Fruit fly (Drosophila melanogaster): Measurements from ENCODE around the gene CG34428.

The CG34428 gene

DNA sequence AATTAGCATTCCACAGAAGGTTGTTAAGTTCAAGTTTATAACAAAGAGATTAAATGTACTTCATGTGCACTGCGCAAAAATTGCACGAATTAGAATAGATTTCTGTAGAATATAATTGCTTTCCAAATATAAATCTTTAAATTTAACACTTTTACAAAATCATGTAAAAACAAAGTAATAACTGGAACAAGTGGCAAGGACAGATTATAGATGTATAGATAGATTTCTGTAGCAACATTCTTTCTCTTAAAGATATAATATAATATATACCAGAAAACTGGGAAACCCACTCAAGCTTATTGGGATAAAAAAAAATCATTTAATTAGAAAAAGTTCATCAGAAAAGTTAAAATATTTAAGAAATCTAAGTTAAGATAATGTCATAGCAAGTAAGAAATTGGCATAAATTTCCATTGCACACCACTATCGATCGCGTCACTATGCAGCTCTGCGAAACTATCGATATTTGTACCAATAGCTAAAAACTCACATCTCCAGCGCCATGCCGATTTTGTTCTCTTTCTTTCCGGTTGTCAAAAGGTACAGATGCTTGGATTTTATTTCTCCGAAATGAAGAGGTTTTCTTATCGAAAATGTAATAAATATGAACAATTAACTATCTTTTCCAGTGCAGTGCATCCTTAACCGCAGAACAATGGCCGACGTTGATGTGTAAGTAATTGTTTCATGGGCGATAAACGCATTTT, 38.6 kb upstream of the CG34428 start, which contains the start of gene RpS12 (continued):
- TF ChIP-seq onecut (GFP tag; IDR thresholded peaks at IDR 0.05) = peak; percentile 83
- TF ChIP-seq unpg (GFP tag; optimal IDR thresholded peaks at IDR 0.05) = peak; percentile 65
- peak; percentile 59 for TF ChIP-seq gsb-n (tag; optimal IDR thresholded peaks at IDR 0.05)
- peak; percentile 89 for TF ChIP-seq B-H2 (GFP tag; optimal IDR thresholded peaks at IDR 0.05)
- peak; percentile 38; the same call in 1 of the 2 replicates for TF ChIP-seq E2f2 (GFP tag; IDR thresholded peaks at IDR 0.05)
- TF ChIP-seq CG8388 (GFP tag; optimal IDR thresholded peaks at IDR 0.05) = peak; percentile 33
- peak; percentile 62; the same call in 2 of the 3 replicates for TF ChIP-seq so (GFP tag; IDR thresholded peaks at IDR 0.05)
- peak; percentile 4 for TF ChIP-seq btn (GFP tag; optimal IDR thresholded peaks at IDR 0.05)
- peak; percentile 79 for TF ChIP-seq CG10209 (GFP tag; optimal IDR thresholded peaks at IDR 0.05)
- peak; percentile 20; the same call in 1 of the 2 replicates for TF ChIP-seq dati (GFP tag; IDR thresholded peaks at IDR 0.05)
- TF ChIP-seq CG17328 (GFP tag; IDR thresholded peaks at IDR 0.05) = peak; percentile 83
- peak; percentile 88 for TF ChIP-seq CG9876 (GFP tag; optimal IDR thresholded peaks at IDR 0.05)
- TF ChIP-seq CG18599 (GFP tag; optimal IDR thresholded peaks at IDR 0.05) = peak; percentile 78
- peak; percentile 49 for TF ChIP-seq luna (GFP tag; optimal IDR thresholded peaks at IDR 0.05)
- TF ChIP-seq CG9817 (tag; optimal IDR thresholded peaks at IDR 0.05) = peak; percentile 73
- TF ChIP-seq CG2889 (GFP tag; IDR thresholded peaks at IDR 0.05) = 0 out of 3 replicates have a peak, but pooled peaks have one; percentile 39
- TF ChIP-seq CG7745 (tag; optimal IDR thresholded peaks at IDR 0.05) = peak; percentile 51
- TF ChIP-seq unc-4 (GFP tag; IDR thresholded peaks at IDR 0.05; ENCODE audit: partially characterized antibody) = peak; percentile 65
- TF ChIP-seq CoRest (tag; optimal IDR thresholded peaks at IDR 0.05) = peak; percentile 71
- TF ChIP-seq ci (GFP tag; IDR thresholded peaks at IDR 0.05) = peak; percentile 95
- TF ChIP-seq Nf-YC (tag; optimal IDR thresholded peaks at IDR 0.05) = peak; percentile 38
- peak; percentile 47 for TF ChIP-seq CG9437 (GFP tag; optimal IDR thresholded peaks at IDR 0.05)
- TF ChIP-seq BEAF-32 (GFP tag; optimal IDR thresholded peaks at IDR 0.05) = peak; percentile 86
- no peak for TF ChIP-seq Sin3A (optimal IDR thresholded peaks at IDR 0.05)
- TF ChIP-seq CG10543 (GFP tag; optimal IDR thresholded peaks at IDR 0.05) = peak; percentile 63
- peak; percentile 55 for TF ChIP-seq Mad (GFP tag; optimal IDR thresholded peaks at IDR 0.05)
- TF ChIP-seq Spps (tag; optimal IDR thresholded peaks at IDR 0.05) = no peak
- TF ChIP-seq CG11723 (GFP tag; optimal IDR thresholded peaks at IDR 0.05) = peak; percentile 71
- TF ChIP-seq caup (GFP tag; optimal IDR thresholded peaks at IDR 0.05; ENCODE audit: severe bottlenecking) = peak; percentile 93
- peak; percentile 84 for TF ChIP-seq schlank (tag; optimal IDR thresholded peaks at IDR 0.05)
- TF ChIP-seq CG10431 (GFP tag; optimal IDR thresholded peaks at IDR 0.05) = peak; percentile 75
- TF ChIP-seq tin (GFP tag; optimal IDR thresholded peaks at IDR 0.05) = peak; percentile 76
- peak; percentile 83 for TF ChIP-seq gcm2 (GFP tag; optimal IDR thresholded peaks at IDR 0.05)
- TF ChIP-seq Xbp1 (GFP tag; optimal IDR thresholded peaks at IDR 0.05) = peak; percentile 79
- peak; percentile 37 for TF ChIP-seq Hey (tag; optimal IDR thresholded peaks at IDR 0.05)
- TF ChIP-seq CG9609 (GFP tag; optimal IDR thresholded peaks at IDR 0.05) = peak; percentile 75
- TF ChIP-seq pnt (GFP tag; optimal IDR thresholded peaks at IDR 0.05) = peak; percentile 64
- TF ChIP-seq CG3281 (GFP tag; optimal IDR thresholded peaks at IDR 0.05) = peak; percentile 86
- TF ChIP-seq repo (GFP tag; optimal IDR thresholded peaks at IDR 0.05) = peak; percentile 72
- TF ChIP-seq Max (GFP tag; optimal IDR thresholded peaks at IDR 0.05) = peak; percentile 91
- TF ChIP-seq usp (GFP tag; optimal IDR thresholded peaks at IDR 0.05) = no peak
- TF ChIP-seq CG34224 (GFP tag; IDR thresholded peaks at IDR 0.05; ENCODE audit: partially characterized antibody) = peak; percentile 62
- TF ChIP-seq aop (GFP tag; IDR thresholded peaks at IDR 0.05) = 0 out of 2 replicates have a peak, but pooled peaks have one; percentile 47
- no peak for TF ChIP-seq CG15073 (GFP tag; optimal IDR thresholded peaks at IDR 0.05)
- peak in 1 of 2 experiments; percentile 81 for TF ChIP-seq eve (GFP tag; optimal IDR thresholded peaks at IDR 0.05)
- peak; percentile 73 for TF ChIP-seq CG12659 (GFP tag; optimal IDR thresholded peaks at IDR 0.05)
- TF ChIP-seq rib (GFP tag; IDR thresholded peaks at IDR 0.05) = peak; percentile 17; the same call in 1 of the 2 replicates
- TF ChIP-seq org-1 (GFP tag; optimal IDR thresholded peaks at IDR 0.05) = peak; percentile 50
- no peak for TF ChIP-seq danr (GFP tag; IDR thresholded peaks at IDR 0.05)

All from whole organism, embryonic.